Worm (Caenorhabditis elegans) whole organism, L2 larva: ENCODE measurements around the gene fbxa-184.

Experiments
- F13H6.1 ChIP-seq: sonication (generic microtip); optimal IDR thresholded peaks from 2 replicates; lab custom pipeline; 2016; ENCODE audit warnings: missing genetic modification characterization, missing compliant biosample characterization
- Y55F3AM.14 ChIP-seq: fragments of 200-800 bp; sonication (Bioruptor generic); optimal IDR thresholded peaks from 2 replicates; lab custom pipeline; 2018; ENCODE audit warnings: mild to moderate bottlenecking, missing genetic modification characterization, missing compliant biosample characterization
- ZK546.5 ChIP-seq: sonication (generic microtip); optimal IDR thresholded peaks from 2 replicates; lab custom pipeline; 2017; ENCODE audit warnings: missing biosample characterization, missing genetic modification characterization
- alr-1 ChIP-seq: fragments of 150-350 bp; optimal IDR thresholded peaks from 2 replicates; lab custom pipeline; 2014; ENCODE audit warnings: missing biosample characterization, missing genetic modification characterization
- aly-2 ChIP-seq: fragments of 150-350 bp; optimal IDR thresholded peaks from 2 replicates; lab custom pipeline; 2014; ENCODE audit warnings: missing biosample characterization, missing genetic modification characterization
- blmp-1 ChIP-seq: sonication (generic microtip); optimal IDR thresholded peaks from 2 replicates; lab custom pipeline; 2017; ENCODE audit warnings: missing genetic modification characterization, mild to moderate bottlenecking, missing compliant biosample characterization, antibody characterized with exemption, moderate library complexity; ENCODE audit not compliant: insufficient read depth
- ceh-82 ChIP-seq: fragments of 150-350 bp; optimal IDR thresholded peaks from 2 replicates; lab custom pipeline; 2014; ENCODE audit warnings: missing biosample characterization, missing genetic modification characterization
- dmd-4 ChIP-seq: sonication (generic microtip); optimal IDR thresholded peaks from 2 replicates; lab custom pipeline; 2017; ENCODE audit warnings: missing biosample characterization, missing genetic modification characterization
- elt-1 ChIP-seq: fragments of 150-350 bp; optimal IDR thresholded peaks from 2 replicates; lab custom pipeline; 2014; ENCODE audit warnings: missing biosample characterization, missing genetic modification characterization
- elt-3 ChIP-seq: sonication (generic microtip); optimal IDR thresholded peaks from 2 replicates; lab custom pipeline; 2017; ENCODE audit warnings: missing biosample characterization, missing genetic modification characterization
- gmeb-1 ChIP-seq: fragments of 150-350 bp; optimal IDR thresholded peaks from 2 replicates; lab custom pipeline; 2014; ENCODE audit warnings: missing biosample characterization, missing genetic modification characterization
- lin-11 ChIP-seq: fragments of 150-350 bp; sonication (generic microtip); optimal IDR thresholded peaks from 2 replicates; lab custom pipeline; 2014; ENCODE audit warnings: missing biosample characterization, missing genetic modification characterization, inconsistent platforms, mixed read lengths
- lin-13 ChIP-seq: fragments of 150-350 bp; optimal IDR thresholded peaks from 2 replicates; lab custom pipeline; 2014; ENCODE audit warnings: missing biosample characterization, missing genetic modification reagents, missing genetic modification characterization
- lsy-2 ChIP-seq, 2 experiments: fragments of 150-350 bp in 1 of 2; sonication (generic microtip) in 1 of 2; optimal IDR thresholded peaks; 2 replicates each; lab custom pipeline; 2014 to 2017; ENCODE audit warnings: missing biosample characterization in 2 of 2, missing genetic modification characterization in 2 of 2
- mab-5 ChIP-seq: fragments of 150-350 bp; optimal IDR thresholded peaks from 2 replicates; lab custom pipeline; 2014; ENCODE audit warnings: missing biosample characterization, missing genetic modification characterization
- mdl-1 ChIP-seq, 2 experiments: fragments of 150-350 bp in 1 of 2; sonication (generic microtip) in 1 of 2; optimal IDR thresholded peaks; 2 replicates each; lab custom pipeline; 2017; ENCODE audit warnings: missing biosample characterization in 2 of 2, missing genetic modification characterization in 2 of 2
- nhr-10 ChIP-seq: sonication (generic microtip); optimal IDR thresholded peaks from 2 replicates; lab custom pipeline; 2017; ENCODE audit warnings: missing biosample characterization, missing genetic modification characterization
- nhr-129 ChIP-seq: fragments of 150-350 bp; optimal IDR thresholded peaks from 2 replicates; lab custom pipeline; 2014; ENCODE audit warnings: missing biosample characterization, missing genetic modification characterization
- nhr-21 ChIP-seq: fragments of 150-350 bp; optimal IDR thresholded peaks from 2 replicates; lab custom pipeline; 2014; ENCODE audit warnings: missing biosample characterization, missing genetic modification characterization
- nhr-23 ChIP-seq: fragments of 150-350 bp; optimal IDR thresholded peaks from 2 replicates; lab custom pipeline; 2014; ENCODE audit warnings: missing biosample characterization, missing genetic modification reagents, missing genetic modification characterization
- nhr-237 ChIP-seq: fragments of 150-350 bp; optimal IDR thresholded peaks from 2 replicates; lab custom pipeline; 2014; ENCODE audit warnings: missing biosample characterization, missing genetic modification characterization
- nhr-6 ChIP-seq: fragments of 150-350 bp; optimal IDR thresholded peaks from 2 replicates; lab custom pipeline; 2014; ENCODE audit warnings: missing biosample characterization, missing genetic modification characterization
- nhr-77 ChIP-seq: fragments of 150-350 bp; optimal IDR thresholded peaks from 2 replicates; lab custom pipeline; 2014; ENCODE audit warnings: missing biosample characterization, missing genetic modification characterization
- peb-1 ChIP-seq: fragments of 150-350 bp; optimal IDR thresholded peaks from 2 replicates; lab custom pipeline; 2014; ENCODE audit warnings: missing biosample characterization, missing genetic modification characterization
- skn-1 ChIP-seq: sonication (generic microtip); optimal IDR thresholded peaks from 2 replicates; lab custom pipeline; 2017; ENCODE audit warnings: missing biosample characterization, missing genetic modification characterization
- snpc-4 ChIP-seq: fragments of 150-350 bp; optimal IDR thresholded peaks from 2 replicates; lab custom pipeline; 2014; ENCODE audit warnings: missing biosample characterization, missing genetic modification characterization
- unc-62 ChIP-seq: fragments of 150-350 bp; optimal IDR thresholded peaks from 2 replicates; lab custom pipeline; 2014; ENCODE audit warnings: missing biosample characterization, missing genetic modification reagents, missing genetic modification characterization
- zag-1 ChIP-seq: fragments of 150-350 bp; optimal IDR thresholded peaks from 2 replicates; lab custom pipeline; 2014; ENCODE audit warnings: missing biosample characterization, missing genetic modification characterization
- ztf-1 ChIP-seq: fragments of 200-800 bp; sonication (Bioruptor generic); conservative IDR thresholded peaks from 2 replicates; pipeline ENCODE4 v1.3.6; 2022; ENCODE audit warnings: missing genetic modification characterization, missing compliant biosample characterization
- ztf-11 ChIP-seq: sonication (generic microtip); optimal IDR thresholded peaks from 2 replicates; lab custom pipeline; 2017; ENCODE audit warnings: missing biosample characterization, missing genetic modification characterization
- ztf-4 ChIP-seq: fragments of 150-350 bp; optimal IDR thresholded peaks from 2 replicates; lab custom pipeline; 2014; ENCODE audit warnings: missing biosample characterization, missing genetic modification characterization

The fbxa-184 gene

DNA sequence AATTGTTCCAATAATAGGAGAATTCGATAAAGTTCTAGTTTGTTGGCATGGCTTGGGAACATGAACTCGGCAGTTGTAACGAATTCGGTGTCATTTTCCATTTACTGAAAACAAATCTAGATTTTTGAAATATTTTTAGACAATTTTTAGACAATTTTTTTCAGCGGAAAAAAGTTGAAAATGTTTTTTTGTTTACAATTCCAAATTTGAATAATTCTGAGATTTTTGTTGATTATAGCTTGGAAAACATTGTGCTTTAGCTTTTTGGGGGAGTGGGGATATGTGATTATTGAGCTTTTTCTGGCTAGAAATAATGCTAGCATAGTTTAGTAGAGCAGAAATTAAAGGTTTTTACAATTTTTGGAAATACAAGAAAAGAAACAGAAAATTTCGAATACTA is 41.1 kb upstream of the fbxa-184 start, which contains the start of gene srw-97:
Gene srw-97, minus strand, starts transcription at position 101 of the 400 bp plus-strand sequence.
- no peak for TF ChIP-seq dmd-4 (tag; lab: Kevin White, UChicago)
- TF ChIP-seq aly-2 (tag; lab: Kevin White, UChicago) = no peak
- TF ChIP-seq unc-62 (GFP tag; lab: Kevin White, UChicago) = no peak
- no peak for TF ChIP-seq nhr-77 (tag; lab: Kevin White, UChicago)
- TF ChIP-seq lsy-2 (tag; optimal IDR thresholded peaks at IDR 0.05; lab: Kevin White, UChicago) = no peak

DNA sequence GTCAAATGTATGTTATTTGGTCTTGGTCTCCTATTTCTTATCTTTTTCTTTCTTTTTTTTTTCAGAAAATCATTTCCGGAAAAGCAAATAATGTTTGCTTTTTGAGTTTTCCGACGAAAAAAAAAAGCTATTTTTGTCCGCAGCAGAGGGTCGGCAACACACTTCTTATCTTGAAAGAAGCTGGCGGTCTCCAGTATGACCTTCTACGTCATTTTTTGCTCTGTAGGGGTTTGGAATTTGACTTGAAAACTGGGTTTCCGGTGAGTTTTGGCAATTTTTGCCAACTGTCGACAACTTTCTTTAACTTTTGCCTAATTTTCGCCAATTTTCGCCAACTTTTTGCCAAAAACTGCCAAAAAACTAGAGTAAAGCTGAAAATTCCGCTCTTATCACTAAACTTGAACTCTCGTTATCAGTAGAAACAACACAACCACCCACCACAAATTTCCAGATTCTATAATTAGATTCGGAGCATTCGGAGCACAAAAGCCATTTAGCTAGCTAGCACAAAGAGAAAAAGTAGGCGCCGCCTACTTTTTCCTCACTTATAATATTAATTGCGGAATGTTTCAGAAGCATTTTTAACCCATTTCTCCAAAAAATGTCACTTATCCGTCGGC is 39.7 kb upstream of the fbxa-184 start, which contains the start of gene nhx-6:
Gene nhx-6, plus strand, starts transcription at position 570 of the 620 bp plus-strand sequence.
- no peak for TF ChIP-seq ztf-1
- no peak for TF ChIP-seq ztf-11 (tag; lab: Kevin White, UChicago)
- peak; percentile 9 for TF ChIP-seq nhr-23 (tag; lab: Kevin White, UChicago)
- TF ChIP-seq, all 48 proteins: peak for 1

ce11 chrII:1670985-1671384 is 39.1 kb upstream of the fbxa-184 start:
- TF ChIP-seq elt-3 (tag; lab: Kevin White, UChicago) (no peak), elt-1 (tag; lab: Kevin White, UChicago) (no peak), nhr-10 (tag; lab: Kevin White, UChicago) (no peak), ceh-82 (tag; lab: Kevin White, UChicago) (no peak), lsy-2 (tag; optimal IDR thresholded peaks at IDR 0.05; lab: Kevin White, UChicago) (no peak), snpc-4 (tag; lab: Kevin White, UChicago) (no peak), ztf-4 (no peak), Y55F3AM.14 (GFP tag; lab: Kevin White, UChicago) (no peak), nhr-23 (tag; lab: Kevin White, UChicago) (no peak), nhr-77 (tag; lab: Kevin White, UChicago) (no peak), mab-5 (tag; lab: Kevin White, UChicago) (no peak), lin-13 (GFP tag; lab: Kevin White, UChicago) (no peak), nhr-21 (tag; lab: Kevin White, UChicago) (no peak), lin-11 (tag; lab: Kevin White, UChicago) (no peak)
- TF ChIP-seq, all 48 proteins: peak for 0

ce11 chrII:1672673-1673072 is 37.4 kb upstream of the fbxa-184 start:
- no peak for TF ChIP-seq mdl-1 (tag; optimal IDR thresholded peaks at IDR 0.05; lab: Kevin White, UChicago)

DNA sequence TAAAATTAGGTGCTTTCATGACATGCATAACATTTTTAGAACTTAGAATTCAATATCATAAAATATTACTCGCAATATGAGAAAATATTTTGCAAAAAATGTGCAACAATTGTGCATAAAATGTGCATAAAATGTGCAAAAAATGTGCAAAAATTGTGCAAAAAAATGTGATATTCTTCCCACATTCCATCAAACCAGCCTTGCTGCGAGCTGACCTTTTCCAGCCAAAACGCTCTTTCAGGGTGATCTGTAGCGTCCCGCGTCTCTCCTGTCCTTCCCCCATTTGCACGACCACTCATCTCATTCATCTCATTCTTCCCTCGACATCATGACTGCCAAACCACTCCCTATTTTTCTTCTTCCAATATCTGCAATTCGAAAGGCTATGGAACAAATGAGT is 34.0 kb upstream of the fbxa-184 start, which contains the start of gene fbxb-17:
Gene fbxb-17, plus strand, starts transcription at position 301 of the 400 bp plus-strand sequence.
- no peak for TF ChIP-seq alr-1 (tag; lab: Kevin White, UChicago)
- TF ChIP-seq ztf-1 = no peak
- TF ChIP-seq nhr-23 (tag; lab: Kevin White, UChicago) = peak; percentile 1

- TF ChIP-seq lin-11 (tag; lab: Kevin White, UChicago) (no peak), elt-1 (tag; lab: Kevin White, UChicago) (no peak), unc-62 (GFP tag; lab: Kevin White, UChicago) (no peak), nhr-6 (tag; lab: Kevin White, UChicago) (no peak), dmd-4 (tag; lab: Kevin White, UChicago) (no peak), ZK546.5 (tag; lab: Kevin White, UChicago) (no peak)
These were observed 31.0 kb upstream of the fbxa-184 start, which contains the start of gene irld-36 for ce11 chrII:1679081-1679480. irld-36 (plus strand) TSS chrII:1679381.

DNA sequence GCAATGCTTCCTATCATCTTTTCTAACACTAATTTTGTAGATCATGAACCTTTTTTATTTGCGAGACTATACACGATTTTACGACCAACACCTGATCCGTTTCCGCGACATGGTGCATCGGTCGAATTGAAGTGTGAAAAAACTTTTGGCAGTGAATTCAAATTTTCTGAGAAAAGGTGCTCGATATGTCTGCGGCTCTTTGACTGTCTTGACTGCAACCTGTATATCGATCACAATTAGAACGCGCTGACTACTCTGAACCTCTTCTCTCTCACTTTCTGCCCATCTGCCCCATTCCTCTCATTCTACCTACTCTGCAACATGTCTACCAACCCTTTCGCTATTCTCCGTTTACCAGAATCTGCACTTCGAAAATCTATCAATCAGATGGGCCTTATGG is 27.8 kb upstream of the fbxa-184 start, which contains the start of gene fbxb-26:
Gene fbxb-26, plus strand, starts transcription at position 301 of the 400 bp plus-strand sequence.
- TF ChIP-seq nhr-237 (tag; lab: Kevin White, UChicago) (no peak), blmp-1 (tag; lab: Kevin White, UChicago) (no peak), gmeb-1 (tag; lab: Kevin White, UChicago) (no peak), mab-5 (tag; lab: Kevin White, UChicago) (no peak), peb-1 (tag; lab: Kevin White, UChicago) (no peak), F13H6.1 (tag; lab: Kevin White, UChicago) (no peak), lsy-2 (tag; optimal IDR thresholded peaks at IDR 0.05; lab: Kevin White, UChicago) (no peak), lin-11 (tag; lab: Kevin White, UChicago) (no peak), zag-1 (tag; lab: Kevin White, UChicago) (no peak), nhr-6 (tag; lab: Kevin White, UChicago) (no peak), Y55F3AM.14 (GFP tag; lab: Kevin White, UChicago) (no peak), skn-1 (tag; lab: Kevin White, UChicago) (no peak), nhr-21 (tag; lab: Kevin White, UChicago) (no peak), nhr-129 (tag; lab: Kevin White, UChicago) (no peak)
